Worm (Caenorhabditis elegans) whole organism, L2 larva: Measurements from ENCODE around the gene C36C9.12.

ENCODE experiments used
- C34F6.9 ChIP-seq: fragments of 150-350 bp; optimal IDR thresholded peaks from 2 replicates; lab custom pipeline; 2014; ENCODE audit warnings: missing biosample characterization, missing genetic modification characterization
- F13H6.1 ChIP-seq: sonication (generic microtip); optimal IDR thresholded peaks from 2 replicates; lab custom pipeline; 2016; ENCODE audit warnings: missing genetic modification characterization, missing compliant biosample characterization
- R02D3.7 ChIP-seq: fragments of 150-350 bp; optimal IDR thresholded peaks from 2 replicates; lab custom pipeline; 2014; ENCODE audit warnings: missing biosample characterization, missing genetic modification characterization
- Y55F3AM.14 ChIP-seq: fragments of 200-800 bp; sonication (Bioruptor generic); optimal IDR thresholded peaks from 2 replicates; lab custom pipeline; 2018; ENCODE audit warnings: mild to moderate bottlenecking, missing genetic modification characterization, missing compliant biosample characterization
- alr-1 ChIP-seq: fragments of 150-350 bp; optimal IDR thresholded peaks from 2 replicates; lab custom pipeline; 2014; ENCODE audit warnings: missing biosample characterization, missing genetic modification characterization
- aly-2 ChIP-seq: fragments of 150-350 bp; optimal IDR thresholded peaks from 2 replicates; lab custom pipeline; 2014; ENCODE audit warnings: missing biosample characterization, missing genetic modification characterization
- ama-1 ChIP-seq: fragments of 150-350 bp; optimal IDR thresholded peaks from 2 replicates; lab custom pipeline; 2018; ENCODE audit warnings: inconsistent platforms
- ceh-16 ChIP-seq: fragments of 150-350 bp; optimal IDR thresholded peaks from 2 replicates; lab custom pipeline; 2014; ENCODE audit warnings: missing biosample characterization, missing genetic modification characterization
- ceh-82 ChIP-seq: fragments of 150-350 bp; optimal IDR thresholded peaks from 2 replicates; lab custom pipeline; 2014; ENCODE audit warnings: missing biosample characterization, missing genetic modification characterization
- crh-2 ChIP-seq: sonication (generic microtip); optimal IDR thresholded peaks from 2 replicates; lab custom pipeline; 2017; ENCODE audit warnings: missing biosample characterization, missing genetic modification characterization
- egl-27 ChIP-seq: sonication (generic microtip); optimal IDR thresholded peaks from 3 replicates; lab custom pipeline; 2017; ENCODE audit warnings: missing biosample characterization, missing genetic modification reagents, missing genetic modification characterization
- fos-1 ChIP-seq: fragments of 150-350 bp; optimal IDR thresholded peaks from 2 replicates; lab custom pipeline; 2014; ENCODE audit warnings: missing biosample characterization, missing genetic modification characterization
- lin-13 ChIP-seq: fragments of 150-350 bp; optimal IDR thresholded peaks from 2 replicates; lab custom pipeline; 2014; ENCODE audit warnings: missing biosample characterization, missing genetic modification reagents, missing genetic modification characterization
- lin-39 ChIP-seq: fragments of 150-350 bp; optimal IDR thresholded peaks from 2 replicates; lab custom pipeline; 2014; ENCODE audit warnings: missing biosample characterization, missing genetic modification reagents, missing genetic modification characterization
- mab-5 ChIP-seq: fragments of 150-350 bp; optimal IDR thresholded peaks from 2 replicates; lab custom pipeline; 2014; ENCODE audit warnings: missing biosample characterization, missing genetic modification characterization
- mbf-1 ChIP-seq: sonication (generic microtip); optimal IDR thresholded peaks from 2 replicates; lab custom pipeline; 2017; ENCODE audit warnings: missing biosample characterization, missing genetic modification characterization
- mdl-1 ChIP-seq, 2 experiments: fragments of 150-350 bp in 1 of 2; sonication (generic microtip) in 1 of 2; optimal IDR thresholded peaks; 2 replicates each; lab custom pipeline; 2017; ENCODE audit warnings: missing biosample characterization in 2 of 2, missing genetic modification characterization in 2 of 2
- nhr-10 ChIP-seq: sonication (generic microtip); optimal IDR thresholded peaks from 2 replicates; lab custom pipeline; 2017; ENCODE audit warnings: missing biosample characterization, missing genetic modification characterization
- nhr-12 ChIP-seq: fragments of 150-350 bp; optimal IDR thresholded peaks from 2 replicates; lab custom pipeline; 2014; ENCODE audit warnings: missing biosample characterization, missing genetic modification characterization
- nhr-129 ChIP-seq: fragments of 150-350 bp; optimal IDR thresholded peaks from 2 replicates; lab custom pipeline; 2014; ENCODE audit warnings: missing biosample characterization, missing genetic modification characterization
- nhr-21 ChIP-seq: fragments of 150-350 bp; optimal IDR thresholded peaks from 2 replicates; lab custom pipeline; 2014; ENCODE audit warnings: missing biosample characterization, missing genetic modification characterization
- nhr-23 ChIP-seq: fragments of 150-350 bp; optimal IDR thresholded peaks from 2 replicates; lab custom pipeline; 2014; ENCODE audit warnings: missing biosample characterization, missing genetic modification reagents, missing genetic modification characterization
- nhr-25 ChIP-seq: fragments of 150-350 bp; sonication (generic microtip); optimal IDR thresholded peaks from 3 replicates; lab custom pipeline; 2014; ENCODE audit warnings: missing biosample characterization, missing genetic modification characterization
- nhr-6 ChIP-seq: fragments of 150-350 bp; optimal IDR thresholded peaks from 2 replicates; lab custom pipeline; 2014; ENCODE audit warnings: missing biosample characterization, missing genetic modification characterization
- nhr-77 ChIP-seq: fragments of 150-350 bp; optimal IDR thresholded peaks from 2 replicates; lab custom pipeline; 2014; ENCODE audit warnings: missing biosample characterization, missing genetic modification characterization
- peb-1 ChIP-seq: fragments of 150-350 bp; optimal IDR thresholded peaks from 2 replicates; lab custom pipeline; 2014; ENCODE audit warnings: missing biosample characterization, missing genetic modification characterization
- skn-1 ChIP-seq: sonication (generic microtip); optimal IDR thresholded peaks from 2 replicates; lab custom pipeline; 2017; ENCODE audit warnings: missing biosample characterization, missing genetic modification characterization
- sma-3 ChIP-seq: sonication (generic microtip); optimal IDR thresholded peaks from 2 replicates; lab custom pipeline; 2016; ENCODE audit warnings: missing genetic modification reagents, missing genetic modification characterization, missing compliant biosample characterization
- sma-9 ChIP-seq, 2 experiments: fragments of 150-350 bp in 1 of 2; sonication (generic microtip) in 1 of 2; optimal IDR thresholded peaks; 2 replicates each; lab custom pipeline; 2014 to 2016; ENCODE audit warnings: missing genetic modification characterization in 2 of 2, mild to moderate bottlenecking in 1 of 2, missing biosample characterization in 1 of 2, missing compliant biosample characterization in 1 of 2, missing genetic modification reagents in 1 of 2, moderate library complexity in 1 of 2
- snpc-4 ChIP-seq: fragments of 150-350 bp; optimal IDR thresholded peaks from 2 replicates; lab custom pipeline; 2014; ENCODE audit warnings: missing biosample characterization, missing genetic modification characterization
- unc-39 ChIP-seq: fragments of 150-350 bp; optimal IDR thresholded peaks from 2 replicates; lab custom pipeline; 2014; ENCODE audit warnings: missing biosample characterization, missing genetic modification characterization
- unc-55 ChIP-seq: fragments of 150-350 bp; sonication (generic microtip); optimal IDR thresholded peaks from 3 replicates; lab custom pipeline; 2014; ENCODE audit warnings: missing biosample characterization, missing genetic modification reagents, missing genetic modification characterization
- unc-62 ChIP-seq: fragments of 150-350 bp; optimal IDR thresholded peaks from 2 replicates; lab custom pipeline; 2014; ENCODE audit warnings: missing biosample characterization, missing genetic modification reagents, missing genetic modification characterization
- zag-1 ChIP-seq: fragments of 150-350 bp; optimal IDR thresholded peaks from 2 replicates; lab custom pipeline; 2014; ENCODE audit warnings: missing biosample characterization, missing genetic modification characterization
- ztf-1 ChIP-seq: fragments of 200-800 bp; sonication (Bioruptor generic); conservative IDR thresholded peaks from 2 replicates; pipeline ENCODE4 v1.3.6; 2022; ENCODE audit warnings: missing genetic modification characterization, missing compliant biosample characterization
- ztf-11 ChIP-seq: sonication (generic microtip); optimal IDR thresholded peaks from 2 replicates; lab custom pipeline; 2017; ENCODE audit warnings: missing biosample characterization, missing genetic modification characterization
- ztf-4 ChIP-seq: fragments of 150-350 bp; optimal IDR thresholded peaks from 2 replicates; lab custom pipeline; 2014; ENCODE audit warnings: missing biosample characterization, missing genetic modification characterization

The C36C9.12 gene

ce11 chrX:1720359-1720758, 30.5 kb upstream of the C36C9.12 start, which contains the start of gene F07G6.8:
Gene F07G6.8, minus strand, starts transcription at chrX:1720459.
- no peak for TF ChIP-seq nhr-129 (tag; lab: Kevin White, UChicago)
- TF ChIP-seq alr-1, result no peak
- no peak for TF ChIP-seq ztf-4 (tag; lab: Kevin White, UChicago)
- no peak for TF ChIP-seq unc-39 (tag; lab: Kevin White, UChicago)
- no peak for TF ChIP-seq unc-62
- TF ChIP-seq sma-3 (GFP tag; lab: Kevin White, UChicago), result no peak
- no peak for TF ChIP-seq lin-13 (GFP tag; lab: Kevin White, UChicago)
- no peak for TF ChIP-seq nhr-10 (tag; lab: Kevin White, UChicago)
- TF ChIP-seq crh-2 (tag; lab: Kevin White, UChicago), result no peak
- no peak for TF ChIP-seq nhr-23 (tag; lab: Kevin White, UChicago)
- no peak for TF ChIP-seq peb-1 (tag; lab: Kevin White, UChicago)
- no peak for TF ChIP-seq aly-2 (tag; lab: Kevin White, UChicago)
- TF ChIP-seq mab-5 (tag; lab: Kevin White, UChicago), result no peak
- TF ChIP-seq egl-27 (tag; lab: Kevin White, UChicago), result no peak

ce11 chrX:1718479-1718878, 28.6 kb upstream of the C36C9.12 start, which contains the start of gene fbxa-53:
Gene fbxa-53, minus strand, starts transcription at chrX:1718579.
- TF ChIP-seq nhr-129 (tag; lab: Kevin White, UChicago) (no peak), nhr-21 (tag; lab: Kevin White, UChicago) (no peak), ztf-1 (GFP tag; lab: Robert Waterston, UW) (no peak), nhr-25 (tag; lab: Kevin White, UChicago) (no peak), unc-62 (no peak), Y55F3AM.14 (GFP tag; lab: Kevin White, UChicago) (no peak), ama-1 (no peak), mdl-1 (tag; optimal IDR thresholded peaks at IDR 0.05; lab: Kevin White, UChicago) (no peak), ceh-82 (tag; lab: Kevin White, UChicago) (no peak), nhr-77 (tag; lab: Kevin White, UChicago) (no peak), nhr-6 (tag; lab: Kevin White, UChicago) (no peak), unc-55 (GFP tag; lab: Kevin White, UChicago) (no peak), nhr-12 (tag; lab: Kevin White, UChicago) (no peak)

ce11 chrX:1712538-1712937, 22.6 kb upstream of the C36C9.12 start, which contains the start of gene fbxa-52:
Gene fbxa-52, minus strand, starts transcription at chrX:1712638.
- no peak for TF ChIP-seq egl-27 (tag; lab: Kevin White, UChicago)

- no peak for TF ChIP-seq R02D3.7 (tag; lab: Kevin White, UChicago)
- no peak for TF ChIP-seq nhr-10 (tag; lab: Kevin White, UChicago)
- no peak for TF ChIP-seq snpc-4
- no peak for TF ChIP-seq nhr-129 (tag; lab: Kevin White, UChicago)
- TF ChIP-seq crh-2 (tag; lab: Kevin White, UChicago), result no peak
- TF ChIP-seq lin-39, result no peak
- no peak for TF ChIP-seq C34F6.9 (tag; lab: Kevin White, UChicago)
- TF ChIP-seq sma-9 (GFP tag; optimal IDR thresholded peaks at IDR 0.05; lab: Kevin White, UChicago), result no peak
- TF ChIP-seq sma-9 (tag; optimal IDR thresholded peaks at IDR 0.05; lab: Kevin White, UChicago), result no peak
- TF ChIP-seq unc-39 (tag; lab: Kevin White, UChicago), result no peak
- TF ChIP-seq ztf-11 (tag; lab: Kevin White, UChicago), result no peak
- no peak for TF ChIP-seq alr-1
- no peak for TF ChIP-seq unc-55 (GFP tag; lab: Kevin White, UChicago)
- TF ChIP-seq sma-3 (GFP tag; lab: Kevin White, UChicago), result no peak
- no peak for TF ChIP-seq Y55F3AM.14 (GFP tag; lab: Kevin White, UChicago)
- TF ChIP-seq skn-1 (tag; lab: Kevin White, UChicago), result no peak
- no peak for TF ChIP-seq fos-1 (tag; lab: Kevin White, UChicago)
- no peak for TF ChIP-seq ama-1
- TF ChIP-seq ceh-16, result no peak
- TF ChIP-seq mbf-1 (tag; lab: Kevin White, UChicago), result no peak
Measured at ce11 chrX:1706538-1706937, 16.6 kb upstream of the C36C9.12 start, which contains the start of gene F07G6.5. Gene F07G6.5, minus strand, starts transcription at chrX:1706638.

ce11 chrX:1703840-1704239, 13.9 kb upstream of the C36C9.12 start, which contains the start of gene C36C9.5:
Gene C36C9.5, minus strand, starts transcription at chrX:1703940.
- TF ChIP-seq ztf-11 (tag; lab: Kevin White, UChicago) (no peak), mdl-1 (tag; optimal IDR thresholded peaks at IDR 0.05; lab: Kevin White, UChicago) (no peak), aly-2 (tag; lab: Kevin White, UChicago) (no peak), skn-1 (tag; lab: Kevin White, UChicago) (no peak), lin-39 (no peak), sma-9 (GFP tag; optimal IDR thresholded peaks at IDR 0.05; lab: Kevin White, UChicago) (no peak), sma-9 (tag; optimal IDR thresholded peaks at IDR 0.05; lab: Kevin White, UChicago) (no peak), peb-1 (tag; lab: Kevin White, UChicago) (no peak), ztf-4 (tag; lab: Kevin White, UChicago) (no peak), F13H6.1 (no peak), fos-1 (tag; lab: Kevin White, UChicago) (no peak), alr-1 (no peak), zag-1 (no peak), lin-13 (GFP tag; lab: Kevin White, UChicago) (no peak)
